Fruit fly (Drosophila melanogaster) S2 (cell line): ENCODE data around the gene CG15283.

Experiments used
- CG8478 ChIP-seq: fragments of >200 bp; optimal IDR thresholded peaks from 2 replicates; lab custom pipeline; 2018
- CTCF ChIP-seq, 2 experiments: fragments of >200 bp; optimal IDR thresholded peaks; 2 replicates each; lab custom pipeline; 2018

dm6 chr2L:14488083-14488482, 37.4 kb upstream of the CG15283 start:
- no peak for TF ChIP-seq CG8478
- no peak for TF ChIP-seq CTCF (optimal IDR thresholded peaks at IDR 0.05; lab: Kevin White, UChicago)
